Worm (Caenorhabditis elegans) whole organism, L4 larva: Measurements from ENCODE around the gene sup-1.

ENCODE experiments used
- D1046.2 ChIP-seq: fragments of 200-800 bp; sonication (Bioruptor generic); IDR thresholded peaks from 2 replicates; pipeline ENCODE4 v1.3.6; 2022; ENCODE audit warnings: missing genetic modification characterization, missing compliant biosample characterization
- F26F4.8 ChIP-seq: fragments of 200-800 bp; sonication (Bioruptor generic); conservative IDR thresholded peaks from 2 replicates; pipeline ENCODE4 v1.3.6; 2022; ENCODE audit warnings: missing genetic modification characterization, missing compliant biosample characterization
- F44E2.7 ChIP-seq: fragments of 200-800 bp; sonication (Bioruptor generic); IDR thresholded peaks from 2 replicates; pipeline ENCODE4 v2.1.2; 2022; ENCODE audit warnings: missing genetic modification characterization, missing compliant biosample characterization
- F49E8.2 ChIP-seq: sonication (generic microtip); optimal IDR thresholded peaks from 2 replicates; lab custom pipeline; 2016; ENCODE audit warnings: missing compliant biosample characterization, mild to moderate bottlenecking, missing genetic modification characterization, borderline replicate concordance
- T20F7.1 ChIP-seq: fragments of 200-800 bp; sonication (Bioruptor generic); optimal IDR thresholded peaks from 2 replicates; lab custom pipeline; 2018; ENCODE audit warnings: mild to moderate bottlenecking, missing genetic modification characterization, missing compliant biosample characterization
- Y105C5A.15 ChIP-seq: fragments of 200-800 bp; sonication (Bioruptor generic); IDR thresholded peaks from 2 replicates; pipeline ENCODE4 v1.3.6; 2022; ENCODE audit warnings: missing genetic modification characterization, missing compliant biosample characterization
- Y5F2A.4 ChIP-seq: fragments of 200-800 bp; sonication (Bioruptor generic); optimal IDR thresholded peaks from 2 replicates; lab custom pipeline; 2018; ENCODE audit warnings: mild to moderate bottlenecking, missing genetic modification characterization, missing compliant biosample characterization
- ZK337.2 ChIP-seq: fragments of 200-800 bp; sonication (Bioruptor generic); IDR thresholded peaks from 2 replicates; pipeline ENCODE4 v1.3.6; 2022; ENCODE audit warnings: missing genetic modification reagents, missing genetic modification characterization, missing compliant biosample characterization
- ZK546.5 ChIP-seq, 2 experiments: sonication (generic microtip); optimal IDR thresholded peaks; 2 replicates each; lab custom pipeline; 2017; ENCODE audit warnings: missing biosample characterization in 2 of 2, missing genetic modification characterization in 2 of 2
- aha-1 ChIP-seq: fragments of 150-350 bp; peaks from one replicate; lab custom pipeline; 2014; ENCODE audit warnings: missing biosample characterization, missing genetic modification characterization
- aly-2 ChIP-seq: sonication (generic microtip); optimal IDR thresholded peaks from 2 replicates; lab custom pipeline; 2018; ENCODE audit warnings: missing biosample characterization, missing genetic modification characterization
- ama-1 ChIP-seq: fragments of 150-350 bp; optimal IDR thresholded peaks from 2 replicates; lab custom pipeline; 2014; ENCODE audit warnings: inconsistent platforms, mixed read lengths
- arid-1 ChIP-seq: fragments of 200-800 bp; sonication (Bioruptor generic); conservative IDR thresholded peaks from 2 replicates; pipeline ENCODE4 v1.3.6; 2022; ENCODE audit warnings: missing genetic modification reagents, missing genetic modification characterization, missing compliant biosample characterization
- ceh-20 ChIP-seq: fragments of 200-800 bp; sonication (Bioruptor generic); IDR thresholded peaks from 2 replicates; pipeline ENCODE4 v1.3.6; 2022; ENCODE audit warnings: missing genetic modification reagents, missing genetic modification characterization, missing compliant biosample characterization
- cey-2 ChIP-seq: sonication (generic microtip); optimal IDR thresholded peaks from 3 replicates; lab custom pipeline; 2017; ENCODE audit warnings: missing genetic modification characterization, mild to moderate bottlenecking, missing compliant biosample characterization, antibody characterized with exemption, borderline replicate concordance; ENCODE audit not compliant: insufficient read depth
- dmd-9 ChIP-seq: fragments of 200-800 bp; sonication (Bioruptor generic); IDR thresholded peaks from 2 replicates; pipeline ENCODE4 v1.3.6; 2022; ENCODE audit warnings: missing genetic modification reagents, missing genetic modification characterization, missing compliant biosample characterization
- dve-1 ChIP-seq: sonication (generic microtip); optimal IDR thresholded peaks from 2 replicates; lab custom pipeline; 2017; ENCODE audit warnings: antibody characterized with exemption, mild to moderate bottlenecking, missing genetic modification characterization, missing compliant biosample characterization; ENCODE audit not compliant: insufficient read depth
- egl-43 ChIP-seq: fragments of 200-800 bp; sonication (Bioruptor generic); IDR thresholded peaks from 2 replicates; pipeline ENCODE4 v1.3.6; 2022; ENCODE audit warnings: missing genetic modification reagents, missing genetic modification characterization, missing compliant biosample characterization
- fkh-10 ChIP-seq: fragments of 150-350 bp; optimal IDR thresholded peaks from 2 replicates; lab custom pipeline; 2014; ENCODE audit warnings: missing biosample characterization, missing genetic modification reagents, missing genetic modification characterization
- hif-1 ChIP-seq, 2 experiments: sonication (generic microtip); optimal IDR thresholded peaks; 2 replicates each; lab custom pipeline; 2016 to 2017; ENCODE audit warnings: missing compliant biosample characterization in 2 of 2, missing genetic modification characterization in 2 of 2, missing genetic modification reagents in 2 of 2, missing genotype in 2 of 2, mild to moderate bottlenecking in 1 of 2
- hlh-11 ChIP-seq: fragments of 200-800 bp; sonication (Bioruptor generic); optimal IDR thresholded peaks from 2 replicates; lab custom pipeline; 2018; ENCODE audit warnings: mild to moderate bottlenecking, missing genetic modification characterization, missing compliant biosample characterization
- hlh-30 ChIP-seq: sonication (generic microtip); optimal IDR thresholded peaks from 2 replicates; lab custom pipeline; 2017; ENCODE audit warnings: antibody characterized with exemption, mild to moderate bottlenecking, missing genetic modification characterization, missing compliant biosample characterization; ENCODE audit not compliant: insufficient read depth
- hmg-1.1 ChIP-seq: fragments of 200-800 bp; sonication (Bioruptor generic); IDR thresholded peaks from 2 replicates; pipeline ENCODE4 v1.3.6; 2022; ENCODE audit warnings: missing genetic modification reagents, missing genetic modification characterization, missing compliant biosample characterization
- lim-7 ChIP-seq: fragments of 200-800 bp; sonication (Bioruptor generic); IDR thresholded peaks from 2 replicates; pipeline ENCODE4 v1.3.6; 2022; ENCODE audit warnings: missing genetic modification characterization, missing compliant biosample characterization
- lin-15B ChIP-seq: fragments of 150-350 bp; sonication (generic microtip); optimal IDR thresholded peaks from 3 replicates; lab custom pipeline; 2014; ENCODE audit warnings: missing biosample characterization, missing genetic modification characterization
- lin-29 ChIP-seq: fragments of 200-800 bp; sonication (Bioruptor generic); IDR thresholded peaks from 2 replicates; pipeline ENCODE4 v1.3.6; 2022; ENCODE audit warnings: missing genetic modification reagents, missing genetic modification characterization, missing compliant biosample characterization
- lin-39 ChIP-seq: fragments of 150-350 bp; optimal IDR thresholded peaks from 2 replicates; lab custom pipeline; 2014; ENCODE audit warnings: missing biosample characterization, missing genetic modification reagents, missing genetic modification characterization
- lir-3 ChIP-seq: sonication (generic microtip); optimal IDR thresholded peaks from 2 replicates; lab custom pipeline; 2016; ENCODE audit warnings: mild to moderate bottlenecking, missing genetic modification characterization, missing compliant biosample characterization
- madf-5 ChIP-seq, 2 experiments: fragments of 200-800 bp; sonication (Bioruptor generic); IDR thresholded peaks; 2 replicates each; pipeline ENCODE4 v1.3.6; 2022; ENCODE audit warnings: missing compliant biosample characterization in 2 of 2, missing genetic modification characterization in 2 of 2
- madf-9 ChIP-seq: fragments of 200-800 bp; sonication (Bioruptor generic); conservative IDR thresholded peaks from 2 replicates; pipeline ENCODE4 v1.3.6; 2022; ENCODE audit warnings: missing genetic modification reagents, missing genetic modification characterization, missing compliant biosample characterization
- mep-1 ChIP-seq: fragments of 150-350 bp; sonication (generic microtip); optimal IDR thresholded peaks from 3 replicates; lab custom pipeline; 2014; ENCODE audit warnings: missing biosample characterization, missing genetic modification characterization
- mxl-2 ChIP-seq: fragments of 200-800 bp; sonication (Bioruptor generic); conservative IDR thresholded peaks from 2 replicates; pipeline ENCODE4 v1.3.6; 2022; ENCODE audit warnings: missing genetic modification reagents, missing genetic modification characterization, missing compliant biosample characterization
- mxl-3 ChIP-seq: fragments of 200-800 bp; sonication (Bioruptor generic); optimal IDR thresholded peaks from 2 replicates; lab custom pipeline; 2018; ENCODE audit warnings: mild to moderate bottlenecking, missing genetic modification characterization, missing compliant biosample characterization
- nhr-237 ChIP-seq: sonication (generic microtip); optimal IDR thresholded peaks from 2 replicates; lab custom pipeline; 2017; ENCODE audit warnings: missing biosample characterization, missing genetic modification characterization
- nhr-28 ChIP-seq: fragments of 150-350 bp; optimal IDR thresholded peaks from 2 replicates; lab custom pipeline; 2014; ENCODE audit warnings: missing biosample characterization, missing genetic modification characterization
- nhr-6 ChIP-seq: fragments of 150-350 bp; optimal IDR thresholded peaks from 2 replicates; lab custom pipeline; 2014; ENCODE audit warnings: missing biosample characterization, missing genetic modification characterization
- php-3 ChIP-seq: fragments of 200-800 bp; sonication (Bioruptor generic); IDR thresholded peaks from 2 replicates; pipeline ENCODE4 v1.3.6; 2022; ENCODE audit warnings: missing genetic modification reagents, missing genetic modification characterization, missing compliant biosample characterization
- saeg-2 ChIP-seq: fragments of 200-800 bp; sonication (Bioruptor generic); IDR thresholded peaks from 2 replicates; pipeline ENCODE4 v1.3.6; 2022; ENCODE audit warnings: missing genetic modification reagents, missing genetic modification characterization, missing compliant biosample characterization
- sdz-12 ChIP-seq: fragments of 200-800 bp; sonication (Bioruptor generic); optimal IDR thresholded peaks from 2 replicates; lab custom pipeline; 2018; ENCODE audit warnings: mild to moderate bottlenecking, missing genetic modification characterization, missing compliant biosample characterization
- skn-1 ChIP-seq: fragments of 150-350 bp; optimal IDR thresholded peaks from 2 replicates; lab custom pipeline; 2014; ENCODE audit warnings: missing biosample characterization, missing genetic modification characterization
- snpc-1.2 ChIP-seq: fragments of 200-800 bp; sonication (Bioruptor generic); IDR thresholded peaks from 2 replicates; pipeline ENCODE4 v1.3.6; 2022; ENCODE audit warnings: missing genetic modification reagents, missing genetic modification characterization, missing compliant biosample characterization
- snpc-4 ChIP-seq: fragments of 150-350 bp; optimal IDR thresholded peaks from 2 replicates; lab custom pipeline; 2014; ENCODE audit warnings: missing biosample characterization, missing genetic modification characterization
- spr-1 ChIP-seq: sonication (generic microtip); optimal IDR thresholded peaks from 2 replicates; lab custom pipeline; 2016; ENCODE audit warnings: mild to moderate bottlenecking, missing genetic modification characterization, missing compliant biosample characterization
- spr-3 ChIP-seq: fragments of 200-800 bp; sonication (Bioruptor generic); optimal IDR thresholded peaks from 2 replicates; lab custom pipeline; 2018; ENCODE audit warnings: mild to moderate bottlenecking, missing genetic modification characterization, missing compliant biosample characterization
- unc-130 ChIP-seq: sonication (generic microtip); optimal IDR thresholded peaks from 2 replicates; lab custom pipeline; 2016; ENCODE audit warnings: missing genetic modification reagents, missing genetic modification characterization, missing compliant biosample characterization
- unc-39 ChIP-seq: sonication (generic microtip); optimal IDR thresholded peaks from 2 replicates; lab custom pipeline; 2017; ENCODE audit warnings: missing biosample characterization, missing genetic modification characterization
- zag-1 ChIP-seq: fragments of 150-350 bp; optimal IDR thresholded peaks from 2 replicates; lab custom pipeline; 2014; ENCODE audit warnings: missing biosample characterization, missing genetic modification characterization
- zfp-3 ChIP-seq: fragments of 200-800 bp; sonication (Bioruptor generic); conservative IDR thresholded peaks from 2 replicates; pipeline ENCODE4 v1.3.6; 2022; ENCODE audit warnings: missing genetic modification reagents, missing genetic modification characterization, missing compliant biosample characterization
- zip-11 ChIP-seq: fragments of 200-800 bp; sonication (Bioruptor generic); IDR thresholded peaks from 2 replicates; pipeline ENCODE4 v1.3.6; 2022; ENCODE audit warnings: missing genetic modification characterization, missing compliant biosample characterization
- zip-2 ChIP-seq: fragments of 150-350 bp; optimal IDR thresholded peaks from 2 replicates; lab custom pipeline; 2014; ENCODE audit warnings: missing biosample characterization, missing genetic modification characterization
- ztf-11 ChIP-seq: fragments of 150-350 bp; optimal IDR thresholded peaks from 2 replicates; lab custom pipeline; 2014; ENCODE audit warnings: missing biosample characterization, missing genetic modification characterization

The sup-1 gene

DNA sequence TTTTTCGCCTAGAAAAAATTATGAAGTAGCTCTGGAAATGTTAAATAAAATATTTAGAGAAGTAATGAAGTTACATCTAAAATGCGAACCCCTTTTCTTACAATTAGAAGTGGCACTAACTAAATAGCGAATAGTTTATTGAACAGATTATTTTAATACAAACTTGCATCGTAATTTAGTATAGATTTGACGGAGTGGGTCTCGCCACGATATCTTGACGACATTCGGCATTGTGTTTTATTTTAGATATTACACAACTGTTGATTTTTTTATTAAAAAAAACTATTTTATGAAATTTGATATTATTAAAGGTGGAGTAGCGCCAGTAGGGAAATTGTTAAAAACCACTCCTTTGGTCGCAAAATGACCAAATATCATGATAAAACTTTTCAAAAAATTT lies 47.5 kb downstream of the sup-1 start:
- TF ChIP-seq php-3 (GFP tag; lab: Robert Waterston, UW), result no peak
- TF ChIP-seq aha-1 (tag; lab: Kevin White, UChicago), result peak; percentile 90

ce11 chrIII:11689303-11689702 lies 48.1 kb downstream of the sup-1 start:
- TF ChIP-seq lin-39 (tag; lab: Kevin White, UChicago) (no peak), snpc-1.2 (GFP tag; lab: Robert Waterston, UW) (no peak), hlh-11 (tag; lab: Kevin White, UChicago) (peak; percentile 94), D1046.2 (GFP tag; lab: Robert Waterston, UW) (no peak), zfp-3 (GFP tag; lab: Robert Waterston, UW) (no peak), unc-39 (tag; lab: Kevin White, UChicago) (no peak), mxl-3 (GFP tag; lab: Kevin White, UChicago) (peak; percentile 69), lin-29 (GFP tag; lab: Robert Waterston, UW) (no peak), skn-1 (tag; lab: Kevin White, UChicago) (no peak), ZK546.5 (tag; optimal IDR thresholded peaks at IDR 0.05; lab: Kevin White, UChicago) (no peak), nhr-6 (tag; lab: Kevin White, UChicago) (peak; percentile 45), Y105C5A.15 (GFP tag; lab: Robert Waterston, UW) (no peak), hlh-30 (tag; lab: Kevin White, UChicago) (peak; percentile 29), zag-1 (no peak), hmg-1.1 (peak; percentile 48; the same call in 1 of the 2 replicates), cey-2 (tag; lab: Kevin White, UChicago) (no peak), zip-2 (no peak), arid-1 (no peak; the same call in 1 of the 2 replicates), spr-1 (tag; lab: Kevin White, UChicago) (no peak), nhr-28 (tag; lab: Kevin White, UChicago) (peak; percentile 99), F49E8.2 (tag; lab: Kevin White, UChicago) (no peak), snpc-4 (tag; lab: Kevin White, UChicago) (no peak), nhr-237 (tag; lab: Kevin White, UChicago) (no peak), lin-15B (tag; lab: Kevin White, UChicago) (no peak), dmd-9 (GFP tag; lab: Robert Waterston, UW) (no peak), lim-7 (GFP tag; lab: Robert Waterston, UW) (no peak), sdz-12 (no peak), ceh-20 (GFP tag; lab: Robert Waterston, UW) (no peak), saeg-2 (GFP tag; lab: Robert Waterston, UW) (no peak), F44E2.7 (no peak), ZK337.2 (no peak), Y5F2A.4 (GFP tag; lab: Kevin White, UChicago) (no peak), T20F7.1 (no peak), lir-3 (no peak), F26F4.8 (GFP tag; lab: Robert Waterston, UW) (no peak), spr-3 (GFP tag; lab: Kevin White, UChicago) (no peak), hif-1 (tag; optimal IDR thresholded peaks at IDR 0.05; lab: Kevin White, UChicago) (peak in 1 of 2 experiments; percentile 59), unc-130 (GFP tag; lab: Kevin White, UChicago) (no peak), mep-1 (tag; lab: Kevin White, UChicago) (peak; percentile 82), ztf-11 (tag; lab: Kevin White, UChicago) (no peak), mxl-2 (GFP tag; lab: Robert Waterston, UW) (no peak), aly-2 (no peak), ama-1 (no peak), fkh-10 (GFP tag; lab: Kevin White, UChicago) (no peak), dve-1 (tag; lab: Kevin White, UChicago) (peak; percentile 96), egl-43 (GFP tag; lab: Robert Waterston, UW) (no peak), madf-5 (GFP tag; IDR thresholded peaks at IDR 0.05; lab: Robert Waterston, UW) (no peak), madf-9 (GFP tag; lab: Robert Waterston, UW) (no peak), zip-11 (GFP tag; lab: Robert Waterston, UW) (no peak)
